Fruit fly (Drosophila melanogaster): ENCODE results near the gene Nmt.

DNA sequence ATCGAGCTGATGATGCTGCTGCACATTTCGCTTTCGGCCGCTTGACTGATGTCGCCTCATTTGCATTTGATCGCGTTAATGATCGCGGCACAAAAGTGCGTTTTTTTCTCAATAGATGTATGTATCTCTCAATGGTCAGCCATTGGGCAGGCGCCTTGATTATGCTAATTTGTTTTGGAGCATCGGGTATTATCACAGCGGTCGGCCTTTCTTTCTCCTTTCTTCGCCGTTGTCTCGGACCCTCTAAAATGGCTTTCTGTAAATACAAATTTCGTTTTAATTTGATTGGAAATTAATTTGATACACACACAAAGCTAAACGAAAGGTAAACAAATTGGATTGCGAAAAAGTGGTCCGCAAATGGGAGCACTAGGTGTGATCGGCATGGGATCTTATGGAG, 22.9 kb downstream of the Nmt start:
- TF ChIP-seq Gug (GFP tag; IDR thresholded peaks at IDR 0.05) = no peak
- no peak for TF ChIP-seq Lpt (GFP tag; optimal IDR thresholded peaks at IDR 0.05)
- TF ChIP-seq CG4318 (GFP tag; optimal IDR thresholded peaks at IDR 0.05) = no peak
- no peak for TF ChIP-seq CG1621 (tag; optimal IDR thresholded peaks at IDR 0.05)
- TF ChIP-seq CG10631 (GFP tag; optimal IDR thresholded peaks at IDR 0.05) = no peak
- no peak for TF ChIP-seq CG3032 (tag; optimal IDR thresholded peaks at IDR 0.05)
- no peak for TF ChIP-seq CG11762 (GFP tag; optimal IDR thresholded peaks at IDR 0.05; ENCODE audit: insufficient read depth)

All from whole organism, prepupa.